Fruit fly (Drosophila melanogaster) whole organism, embryonic: ENCODE results near the gene syd.

Source experiments
- B-H1 ChIP-seq: fragments of 200-800 bp; sonication (Bioruptor generic); IDR thresholded peaks from 3 replicates; pipeline ENCODE4 v1.3.6; 2022; ENCODE audit warnings: missing biosample characterization, missing genetic modification characterization
- CG10209 ChIP-seq: fragments of 200-800 bp; sonication (Bioruptor generic); optimal IDR thresholded peaks from 3 replicates; lab custom pipeline; 2017; ENCODE audit warnings: missing biosample characterization, mild to moderate bottlenecking, missing genetic modification characterization, missing genetic modification reagents
- CG10366 ChIP-seq: fragments of 200-800 bp; sonication (Bioruptor generic); IDR thresholded peaks from 2 replicates; pipeline ENCODE4 v1.3.6; 2022; ENCODE audit warnings: missing biosample characterization, missing genetic modification characterization
- CG11723 ChIP-seq: fragments of 200-800 bp; sonication (Bioruptor generic); optimal IDR thresholded peaks from 2 replicates; lab custom pipeline; 2017; ENCODE audit warnings: missing biosample characterization, mild to moderate bottlenecking, missing genetic modification characterization
- CG12104 ChIP-seq: fragments of 200-800 bp; sonication (Bioruptor generic); optimal IDR thresholded peaks from 3 replicates; lab custom pipeline; 2016; ENCODE audit warnings: missing biosample characterization, missing genetic modification characterization
- CG16863 ChIP-seq: fragments of 200-800 bp; sonication (Bioruptor generic); optimal IDR thresholded peaks from 3 replicates; lab custom pipeline; 2016; ENCODE audit warnings: missing biosample characterization, missing genetic modification characterization
- CG17359 ChIP-seq: fragments of 200-800 bp; sonication (Bioruptor generic); optimal IDR thresholded peaks from 3 replicates; lab custom pipeline; 2018; ENCODE audit warnings: missing biosample characterization, mild to moderate bottlenecking, missing genetic modification characterization, moderate library complexity
- CG17385 ChIP-seq: fragments of 200-800 bp; sonication (Bioruptor generic); optimal IDR thresholded peaks from 3 replicates; lab custom pipeline; 2018; ENCODE audit warnings: missing biosample characterization, mild to moderate bottlenecking, missing genetic modification characterization
- CG18764 ChIP-seq: fragments of 200-800 bp; sonication (Bioruptor generic); optimal IDR thresholded peaks from 3 replicates; lab custom pipeline; 2016; ENCODE audit warnings: missing biosample characterization, missing genetic modification characterization
- CG2202 ChIP-seq: fragments of 200-800 bp; sonication (Bioruptor generic); optimal IDR thresholded peaks from 2 replicates; lab custom pipeline; 2018; ENCODE audit warnings: missing biosample characterization, mild to moderate bottlenecking, missing genetic modification characterization
- CG2678 ChIP-seq: fragments of 200-800 bp; sonication (Bioruptor generic); optimal IDR thresholded peaks from 3 replicates; lab custom pipeline; 2019; ENCODE audit warnings: missing biosample characterization, mild to moderate bottlenecking, missing genetic modification characterization, moderate library complexity
- CG3281 ChIP-seq: fragments of 200-800 bp; sonication (Bioruptor generic); optimal IDR thresholded peaks from 3 replicates; lab custom pipeline; 2017; ENCODE audit warnings: missing biosample characterization, mild to moderate bottlenecking, missing genetic modification characterization
- CG33557 ChIP-seq: fragments of 200-800 bp; sonication (Bioruptor generic); optimal IDR thresholded peaks from 2 replicates; lab custom pipeline; 2019; ENCODE audit warnings: missing biosample characterization, mild to moderate bottlenecking, missing genetic modification characterization, moderate library complexity
- CG3407 ChIP-seq: fragments of 200-800 bp; sonication (Bioruptor generic); optimal IDR thresholded peaks from 2 replicates; lab custom pipeline; 2018; ENCODE audit warnings: missing biosample characterization, mild to moderate bottlenecking, missing genetic modification characterization
- CG34376 ChIP-seq: fragments of 200-800 bp; sonication (Bioruptor generic); optimal IDR thresholded peaks from 2 replicates; lab custom pipeline; 2018; ENCODE audit warnings: missing biosample characterization, mild to moderate bottlenecking, missing genetic modification characterization
- CG6654 ChIP-seq: fragments of 200-800 bp; sonication (Bioruptor generic); optimal IDR thresholded peaks from 2 replicates; lab custom pipeline; 2017; ENCODE audit warnings: missing biosample characterization, mild to moderate bottlenecking, missing genetic modification characterization
- CG6813 ChIP-seq: fragments of 200-800 bp; sonication (Bioruptor generic); optimal IDR thresholded peaks from 2 replicates; lab custom pipeline; 2017; ENCODE audit warnings: missing biosample characterization, missing genetic modification characterization, mild to moderate bottlenecking, moderate library complexity, missing genetic modification reagents
- CG7372 ChIP-seq: fragments of 200-800 bp; sonication (Bioruptor generic); IDR thresholded peaks from 2 replicates; pipeline ENCODE4 v1.3.6; 2022; ENCODE audit warnings: missing biosample characterization, missing genetic modification characterization
- CG8290 ChIP-seq, 3 experiments: fragments of 200-800 bp; sonication (Bioruptor generic); optimal IDR thresholded peaks; 2 replicates each; lab custom pipeline; 2016 to 2019; ENCODE audit warnings: missing biosample characterization in 3 of 3, missing genetic modification characterization in 3 of 3, mild to moderate bottlenecking in 2 of 3, moderate library complexity in 1 of 3
- CG9727 ChIP-seq: fragments of 200-800 bp; sonication (Bioruptor generic); optimal IDR thresholded peaks from 3 replicates; lab custom pipeline; 2017; ENCODE audit warnings: missing biosample characterization, mild to moderate bottlenecking, missing genetic modification characterization
- D ChIP-seq, 2 experiments: fragments of 200-800 bp in 1 of 2; fragments of >200 bp in 1 of 2; sonication (Bioruptor generic) in 1 of 2; optimal IDR thresholded peaks; 2 replicates in 1 of 2; 3 replicates in 1 of 2; lab custom pipeline; 2017; ENCODE audit warnings: mild to moderate bottlenecking in 1 of 2, missing biosample characterization in 1 of 2, missing genetic modification characterization in 1 of 2, missing genetic modification reagents in 1 of 2
- D19A ChIP-seq: fragments of 200-800 bp; optimal IDR thresholded peaks from 3 replicates; lab custom pipeline; 2019; ENCODE audit warnings: missing biosample characterization, mild to moderate bottlenecking, missing genetic modification characterization, moderate library complexity
- Doc3 ChIP-seq: fragments of 200-800 bp; sonication (Bioruptor generic); IDR thresholded peaks from 3 replicates; pipeline ENCODE4 v1.3.6; 2022; ENCODE audit warnings: missing biosample characterization, missing genetic modification characterization; ENCODE audit not compliant: partially characterized antibody
- E2f2 ChIP-seq: fragments of 200-800 bp; sonication (Bioruptor generic); IDR thresholded peaks from 2 replicates; pipeline ENCODE4 v1.3.6; 2022; ENCODE audit warnings: missing biosample characterization, missing genetic modification characterization
- Gug ChIP-seq: fragments of 200-800 bp; sonication (Bioruptor generic); IDR thresholded peaks from 4 replicates; pipeline ENCODE4 v1.3.6; 2022; ENCODE audit warnings: missing biosample characterization, missing genetic modification characterization
- Jarid2 ChIP-seq: fragments of 200-800 bp; sonication (Bioruptor generic); optimal IDR thresholded peaks from 3 replicates; lab custom pipeline; 2017; ENCODE audit warnings: mild to moderate bottlenecking, missing biosample characterization, missing genetic modification reagents, missing genetic modification characterization
- Lim3 ChIP-seq: fragments of 200-800 bp; sonication (Bioruptor generic); IDR thresholded peaks from 2 replicates; pipeline ENCODE4 v1.3.6; 2022; ENCODE audit warnings: missing biosample characterization, missing genetic modification characterization
- Nf-YB ChIP-seq: fragments of 200-800 bp; sonication (Bioruptor generic); optimal IDR thresholded peaks from 3 replicates; lab custom pipeline; 2019; ENCODE audit warnings: missing biosample characterization, mild to moderate bottlenecking, missing genetic modification characterization, moderate library complexity
- Nf-YC ChIP-seq: fragments of 200-800 bp; optimal IDR thresholded peaks from 3 replicates; lab custom pipeline; 2019; ENCODE audit warnings: missing biosample characterization, mild to moderate bottlenecking, missing genetic modification characterization, moderate library complexity
- Oaz ChIP-seq: fragments of 200-800 bp; sonication (Bioruptor generic); IDR thresholded peaks from 2 replicates; pipeline ENCODE4 v1.3.6; 2022; ENCODE audit warnings: missing biosample characterization, missing genetic modification characterization
- Side ChIP-seq: fragments of 200-800 bp; sonication (Bioruptor generic); optimal IDR thresholded peaks from 2 replicates; lab custom pipeline; 2016; ENCODE audit warnings: missing biosample characterization, missing genetic modification characterization
- Sox100B ChIP-seq: fragments of 200-800 bp; sonication (Bioruptor generic); optimal IDR thresholded peaks from 3 replicates; lab custom pipeline; 2018; ENCODE audit warnings: missing biosample characterization, mild to moderate bottlenecking, missing genetic modification characterization
- YL-1 ChIP-seq: fragments of 200-800 bp; sonication (Bioruptor generic); optimal IDR thresholded peaks from 3 replicates; lab custom pipeline; 2017; ENCODE audit warnings: missing biosample characterization, mild to moderate bottlenecking, missing genetic modification characterization
- ci ChIP-seq: fragments of 200-800 bp; sonication (Bioruptor generic); IDR thresholded peaks from 3 replicates; pipeline ENCODE4 v1.3.6; 2022; ENCODE audit warnings: missing biosample characterization, missing genetic modification characterization
- cwo ChIP-seq: fragments of 200-800 bp; sonication (Bioruptor generic); optimal IDR thresholded peaks from 3 replicates; lab custom pipeline; 2017; ENCODE audit warnings: missing biosample characterization, missing genetic modification characterization, mild to moderate bottlenecking, moderate library complexity, missing genetic modification reagents
- dati ChIP-seq: fragments of 200-800 bp; sonication (Bioruptor generic); IDR thresholded peaks from 2 replicates; pipeline ENCODE4 v1.3.6; 2022; ENCODE audit warnings: missing biosample characterization, missing genetic modification characterization
- dmrt11E ChIP-seq: fragments of 200-800 bp; sonication (Bioruptor generic); optimal IDR thresholded peaks from 3 replicates; lab custom pipeline; 2018; ENCODE audit warnings: missing biosample characterization, mild to moderate bottlenecking, missing genetic modification characterization, moderate library complexity
- esg ChIP-seq: fragments of 200-800 bp; sonication (Bioruptor generic); conservative IDR thresholded peaks from 2 replicates; pipeline ENCODE4 v1.3.6; 2022; ENCODE audit warnings: missing biosample characterization, missing genetic modification characterization
- fd64A ChIP-seq: fragments of 200-800 bp; sonication (Bioruptor generic); optimal IDR thresholded peaks from 3 replicates; lab custom pipeline; 2018; ENCODE audit warnings: missing biosample characterization, mild to moderate bottlenecking, missing genetic modification characterization
- insv ChIP-seq, 2 experiments: fragments of 200-800 bp; sonication (Bioruptor generic); optimal IDR thresholded peaks; 3 replicates each; lab custom pipeline; 2016 to 2018; ENCODE audit warnings: missing biosample characterization in 2 of 2, missing genetic modification characterization in 2 of 2
- lab ChIP-seq: fragments of 200-800 bp; sonication (Bioruptor generic); optimal IDR thresholded peaks from 3 replicates; lab custom pipeline; 2017; ENCODE audit warnings: missing biosample characterization, missing genetic modification characterization, mild to moderate bottlenecking, moderate library complexity, missing genetic modification reagents
- nau ChIP-seq: fragments of 200-800 bp; sonication (Bioruptor generic); optimal IDR thresholded peaks from 3 replicates; lab custom pipeline; 2017; ENCODE audit warnings: missing biosample characterization, mild to moderate bottlenecking, missing genetic modification characterization, missing genetic modification reagents
- pfk ChIP-seq: fragments of 200-800 bp; sonication (Bioruptor generic); optimal IDR thresholded peaks from 2 replicates; lab custom pipeline; 2018; ENCODE audit warnings: missing biosample characterization, mild to moderate bottlenecking, missing genetic modification characterization, moderate library complexity
- salm ChIP-seq: fragments of 200-800 bp; sonication (Bioruptor generic); optimal IDR thresholded peaks from 2 replicates; lab custom pipeline; 2018; ENCODE audit warnings: missing biosample characterization, mild to moderate bottlenecking, missing genetic modification characterization
- sens-2 ChIP-seq: fragments of 200-800 bp; sonication (Bioruptor generic); IDR thresholded peaks from 2 replicates; pipeline ENCODE4 v1.3.6; 2022; ENCODE audit warnings: missing biosample characterization, missing genetic modification characterization
- seq ChIP-seq: fragments of 200-800 bp; sonication (Bioruptor generic); IDR thresholded peaks from 2 replicates; pipeline ENCODE4 v1.3.6; 2022; ENCODE audit warnings: missing biosample characterization, missing genetic modification characterization

The syd gene

dm6 chr3L:7960707-7961695, 25.1 kb upstream of the syd start:
- TF ChIP-seq nau (GFP tag; lab: Kevin White, UChicago) (peak; percentile 15), cwo (GFP tag; lab: Kevin White, UChicago) (peak; percentile 26), CG9727 (GFP tag; lab: Kevin White, UChicago) (peak; percentile 45), lab (GFP tag; lab: Kevin White, UChicago) (peak; percentile 13), CG17359 (peak; percentile 1), CG3407 (GFP tag; lab: Kevin White, UChicago) (peak; percentile 51), Sox100B (GFP tag; lab: Kevin White, UChicago) (peak; percentile 31), Doc3 (GFP tag; lab: Robert Waterston, UW) (no peak), Oaz (no peak), CG16863 (peak; percentile 7), seq (GFP tag; lab: Robert Waterston, UW) (no peak), fd64A (peak; percentile 18), dmrt11E (peak; percentile 36), dati (GFP tag; lab: Robert Waterston, UW) (peak; percentile 10; the same call in 1 of the 2 replicates), CG7372 (peak; percentile 40; the same call in 1 of the 2 replicates), ci (GFP tag; lab: Robert Waterston, UW) (0 out of 3 replicates have a peak, but pooled peaks have one; percentile 22), pfk (GFP tag; lab: Kevin White, UChicago) (peak; percentile 37), Jarid2 (GFP tag; lab: Kevin White, UChicago) (no peak), E2f2 (GFP tag; lab: Robert Waterston, UW) (no peak), D (optimal IDR thresholded peaks at IDR 0.05; lab: Kevin White, UChicago) (no peak), D (GFP tag; optimal IDR thresholded peaks at IDR 0.05; lab: Kevin White, UChicago) (peak; percentile 20), CG17385 (GFP tag; lab: Kevin White, UChicago) (peak; percentile 4), CG3281 (GFP tag; lab: Kevin White, UChicago) (peak; percentile 65), CG6654 (GFP tag; lab: Kevin White, UChicago) (no peak), Side (GFP tag; lab: Kevin White, UChicago) (peak; percentile 28), Nf-YB (GFP tag; lab: Kevin White, UChicago) (peak; percentile 39), CG34376 (GFP tag; lab: Kevin White, UChicago) (peak; percentile 88), CG10366 (no peak), Nf-YC (tag; lab: Kevin White, UChicago) (peak; percentile 33), insv (GFP tag; optimal IDR thresholded peaks at IDR 0.05; lab: Kevin White, UChicago) (no peak), sens-2 (GFP tag; lab: Robert Waterston, UW) (peak; percentile 28; the same call in 1 of the 2 replicates), Lim3 (peak; percentile 72; the same call in 1 of the 2 replicates), YL-1 (GFP tag; lab: Kevin White, UChicago) (peak; percentile 15), CG8290 (GFP tag; optimal IDR thresholded peaks at IDR 0.05; lab: Kevin White, UChicago) (no peak), CG8290 (tag; optimal IDR thresholded peaks at IDR 0.05; lab: Kevin White, UChicago) (peak; percentile 40 to 44), CG6813 (GFP tag; lab: Kevin White, UChicago) (peak; percentile 4), D19A (tag; lab: Kevin White, UChicago) (peak; percentile 53), CG11723 (GFP tag; lab: Kevin White, UChicago) (peak; percentile 27), CG2678 (tag; lab: Kevin White, UChicago) (peak; percentile 66), salm (tag; lab: Kevin White, UChicago) (peak; percentile 32), CG33557 (GFP tag; lab: Kevin White, UChicago) (peak; percentile 52), Gug (no peak), B-H1 (no peak), CG10209 (GFP tag; lab: Kevin White, UChicago) (peak; percentile 32), CG12104 (GFP tag; lab: Kevin White, UChicago) (no peak), CG18764 (GFP tag; lab: Kevin White, UChicago) (peak; percentile 17), esg (GFP tag; lab: Robert Waterston, UW) (no peak), CG2202 (tag; lab: Kevin White, UChicago) (peak; percentile 63)
